Worm (Caenorhabditis elegans) whole organism, L4 larva: ENCODE measurements around the gene gnrr-4.
A peak's percentile ranks its signal among the peaks of the same experiment; 100 is the strongest.

ENCODE experiments used
- D1046.2 ChIP-seq: fragments of 200-800 bp; sonication (Bioruptor generic); IDR thresholded peaks from 2 replicates; pipeline ENCODE4 v1.3.6; 2022; ENCODE audit warnings: missing genetic modification characterization, missing compliant biosample characterization
- F37D6.2 ChIP-seq: sonication (generic microtip); optimal IDR thresholded peaks from 2 replicates; lab custom pipeline; 2016; ENCODE audit warnings: mild to moderate bottlenecking, missing genetic modification characterization, missing compliant biosample characterization
- T20F7.1 ChIP-seq: fragments of 200-800 bp; sonication (Bioruptor generic); optimal IDR thresholded peaks from 2 replicates; lab custom pipeline; 2018; ENCODE audit warnings: mild to moderate bottlenecking, missing genetic modification characterization, missing compliant biosample characterization
- T26A8.4 ChIP-seq: fragments of 200-800 bp; sonication (Bioruptor generic); IDR thresholded peaks from 2 replicates; pipeline ENCODE4 v1.3.6; 2022; ENCODE audit warnings: missing genetic modification characterization, missing compliant biosample characterization
- Y105C5A.15 ChIP-seq: fragments of 200-800 bp; sonication (Bioruptor generic); IDR thresholded peaks from 2 replicates; pipeline ENCODE4 v1.3.6; 2022; ENCODE audit warnings: missing genetic modification characterization, missing compliant biosample characterization
- Y5F2A.4 ChIP-seq: fragments of 200-800 bp; sonication (Bioruptor generic); optimal IDR thresholded peaks from 2 replicates; lab custom pipeline; 2018; ENCODE audit warnings: mild to moderate bottlenecking, missing genetic modification characterization, missing compliant biosample characterization
- Y75B8A.6 ChIP-seq: fragments of 200-800 bp; sonication (Bioruptor generic); IDR thresholded peaks from 2 replicates; pipeline ENCODE4 v1.3.6; 2022; ENCODE audit warnings: missing genetic modification reagents, missing genetic modification characterization, missing compliant biosample characterization
- ZK337.2 ChIP-seq: fragments of 200-800 bp; sonication (Bioruptor generic); IDR thresholded peaks from 2 replicates; pipeline ENCODE4 v1.3.6; 2022; ENCODE audit warnings: missing genetic modification reagents, missing genetic modification characterization, missing compliant biosample characterization
- aha-1 ChIP-seq: fragments of 150-350 bp; peaks from one replicate; lab custom pipeline; 2014; ENCODE audit warnings: missing biosample characterization, missing genetic modification characterization
- aly-2 ChIP-seq: sonication (generic microtip); optimal IDR thresholded peaks from 2 replicates; lab custom pipeline; 2018; ENCODE audit warnings: missing biosample characterization, missing genetic modification characterization
- ama-1 ChIP-seq: fragments of 150-350 bp; optimal IDR thresholded peaks from 2 replicates; lab custom pipeline; 2014; ENCODE audit warnings: inconsistent platforms, mixed read lengths
- attf-4 ChIP-seq: sonication (generic microtip); optimal IDR thresholded peaks from 3 replicates; lab custom pipeline; 2017; ENCODE audit warnings: missing biosample characterization, missing genetic modification characterization
- ceh-20 ChIP-seq: fragments of 200-800 bp; sonication (Bioruptor generic); IDR thresholded peaks from 2 replicates; pipeline ENCODE4 v1.3.6; 2022; ENCODE audit warnings: missing genetic modification reagents, missing genetic modification characterization, missing compliant biosample characterization
- ceh-28 ChIP-seq: fragments of 150-350 bp; optimal IDR thresholded peaks from 2 replicates; lab custom pipeline; 2014; ENCODE audit warnings: missing biosample characterization, missing genetic modification reagents, missing genetic modification characterization
- ceh-32 ChIP-seq: sonication (generic microtip); optimal IDR thresholded peaks from 2 replicates; lab custom pipeline; 2016; ENCODE audit warnings: mild to moderate bottlenecking, missing genetic modification characterization, missing compliant biosample characterization; ENCODE audit not compliant: poor library complexity
- ces-1 ChIP-seq: fragments of 150-350 bp; sonication (generic microtip); optimal IDR thresholded peaks from 4 replicates; lab custom pipeline; 2014; ENCODE audit warnings: missing biosample characterization, missing genetic modification reagents, missing genetic modification characterization
- ctbp-1 ChIP-seq: fragments of 200-800 bp; sonication (Bioruptor generic); IDR thresholded peaks from 2 replicates; pipeline ENCODE4 v1.3.6; 2022; ENCODE audit warnings: missing genetic modification reagents, missing genetic modification characterization, missing compliant biosample characterization
- daf-19 ChIP-seq: fragments of 200-800 bp; sonication (Bioruptor generic); conservative IDR thresholded peaks from 2 replicates; pipeline ENCODE4 v1.3.6; 2022; ENCODE audit warnings: missing genetic modification characterization, missing compliant biosample characterization
- daf-8 ChIP-seq: fragments of 200-800 bp; sonication (Bioruptor generic); IDR thresholded peaks from 2 replicates; pipeline ENCODE4 v1.3.6; 2022; ENCODE audit warnings: missing genetic modification characterization, missing compliant biosample characterization
- dmd-6 ChIP-seq: fragments of 200-800 bp; sonication (Bioruptor generic); IDR thresholded peaks from 2 replicates; pipeline ENCODE4 v1.3.6; 2022; ENCODE audit warnings: missing genetic modification reagents, missing genetic modification characterization, missing compliant biosample characterization
- dmd-8 ChIP-seq: fragments of 200-800 bp; sonication (Bioruptor generic); IDR thresholded peaks from 2 replicates; pipeline ENCODE4 v1.3.6; 2022; ENCODE audit warnings: missing genetic modification characterization, missing compliant biosample characterization
- dmd-9 ChIP-seq: fragments of 200-800 bp; sonication (Bioruptor generic); IDR thresholded peaks from 2 replicates; pipeline ENCODE4 v1.3.6; 2022; ENCODE audit warnings: missing genetic modification reagents, missing genetic modification characterization, missing compliant biosample characterization
- egl-43 ChIP-seq: fragments of 200-800 bp; sonication (Bioruptor generic); IDR thresholded peaks from 2 replicates; pipeline ENCODE4 v1.3.6; 2022; ENCODE audit warnings: missing genetic modification reagents, missing genetic modification characterization, missing compliant biosample characterization
- fos-1 ChIP-seq: fragments of 150-350 bp; optimal IDR thresholded peaks from 2 replicates; lab custom pipeline; 2014; ENCODE audit warnings: missing biosample characterization, missing genetic modification characterization
- hmg-1.1 ChIP-seq: fragments of 200-800 bp; sonication (Bioruptor generic); IDR thresholded peaks from 2 replicates; pipeline ENCODE4 v1.3.6; 2022; ENCODE audit warnings: missing genetic modification reagents, missing genetic modification characterization, missing compliant biosample characterization
- jun-1 ChIP-seq: fragments of 150-350 bp; optimal IDR thresholded peaks from 2 replicates; lab custom pipeline; 2014; ENCODE audit warnings: missing biosample characterization, missing genetic modification reagents, missing genetic modification characterization
- lim-7 ChIP-seq: fragments of 200-800 bp; sonication (Bioruptor generic); IDR thresholded peaks from 2 replicates; pipeline ENCODE4 v1.3.6; 2022; ENCODE audit warnings: missing genetic modification characterization, missing compliant biosample characterization
- lin-15B ChIP-seq: fragments of 150-350 bp; sonication (generic microtip); optimal IDR thresholded peaks from 3 replicates; lab custom pipeline; 2014; ENCODE audit warnings: missing biosample characterization, missing genetic modification characterization
- lin-29 ChIP-seq: fragments of 200-800 bp; sonication (Bioruptor generic); IDR thresholded peaks from 2 replicates; pipeline ENCODE4 v1.3.6; 2022; ENCODE audit warnings: missing genetic modification reagents, missing genetic modification characterization, missing compliant biosample characterization
- lin-38 ChIP-seq: fragments of 200-800 bp; sonication (Bioruptor generic); IDR thresholded peaks from 2 replicates; pipeline ENCODE4 v1.3.6; 2022; ENCODE audit warnings: missing genetic modification reagents, missing genetic modification characterization, missing compliant biosample characterization
- lir-3 ChIP-seq: sonication (generic microtip); optimal IDR thresholded peaks from 2 replicates; lab custom pipeline; 2016; ENCODE audit warnings: mild to moderate bottlenecking, missing genetic modification characterization, missing compliant biosample characterization
- mdt-29 ChIP-seq: fragments of 200-800 bp; sonication (Bioruptor generic); IDR thresholded peaks from 2 replicates; pipeline ENCODE4 v1.3.6; 2022; ENCODE audit warnings: missing genetic modification reagents, missing genetic modification characterization, missing compliant biosample characterization
- mep-1 ChIP-seq: fragments of 150-350 bp; sonication (generic microtip); optimal IDR thresholded peaks from 3 replicates; lab custom pipeline; 2014; ENCODE audit warnings: missing biosample characterization, missing genetic modification characterization
- mxl-3 ChIP-seq: fragments of 200-800 bp; sonication (Bioruptor generic); optimal IDR thresholded peaks from 2 replicates; lab custom pipeline; 2018; ENCODE audit warnings: mild to moderate bottlenecking, missing genetic modification characterization, missing compliant biosample characterization
- nhr-25 ChIP-seq: sonication (generic microtip); optimal IDR thresholded peaks from 2 replicates; lab custom pipeline; 2017; ENCODE audit warnings: missing genetic modification characterization, mild to moderate bottlenecking, missing compliant biosample characterization, antibody characterized with exemption, moderate library complexity, borderline replicate concordance; ENCODE audit not compliant: insufficient read depth
- nhr-41 ChIP-seq: fragments of 200-800 bp; sonication (Bioruptor generic); IDR thresholded peaks from 2 replicates; pipeline ENCODE4 v1.3.6; 2022; ENCODE audit warnings: missing genetic modification reagents, missing genetic modification characterization, missing compliant biosample characterization
- nhr-48 ChIP-seq: sonication (generic microtip); optimal IDR thresholded peaks from 2 replicates; lab custom pipeline; 2016; ENCODE audit warnings: mild to moderate bottlenecking, missing genetic modification characterization, missing compliant biosample characterization
- nhr-6 ChIP-seq: fragments of 150-350 bp; optimal IDR thresholded peaks from 2 replicates; lab custom pipeline; 2014; ENCODE audit warnings: missing biosample characterization, missing genetic modification characterization
- nhr-76 ChIP-seq: fragments of 150-350 bp; optimal IDR thresholded peaks from 2 replicates; lab custom pipeline; 2014; ENCODE audit warnings: missing biosample characterization, missing genetic modification characterization
- nhr-77 ChIP-seq: fragments of 150-350 bp; optimal IDR thresholded peaks from 2 replicates; lab custom pipeline; 2014; ENCODE audit warnings: missing biosample characterization, missing genetic modification characterization
- php-3 ChIP-seq: fragments of 200-800 bp; sonication (Bioruptor generic); IDR thresholded peaks from 2 replicates; pipeline ENCODE4 v1.3.6; 2022; ENCODE audit warnings: missing genetic modification reagents, missing genetic modification characterization, missing compliant biosample characterization
- saeg-2 ChIP-seq: fragments of 200-800 bp; sonication (Bioruptor generic); IDR thresholded peaks from 2 replicates; pipeline ENCODE4 v1.3.6; 2022; ENCODE audit warnings: missing genetic modification reagents, missing genetic modification characterization, missing compliant biosample characterization
- skn-1 ChIP-seq: fragments of 150-350 bp; optimal IDR thresholded peaks from 2 replicates; lab custom pipeline; 2014; ENCODE audit warnings: missing biosample characterization, missing genetic modification characterization
- snpc-4 ChIP-seq: fragments of 150-350 bp; optimal IDR thresholded peaks from 2 replicates; lab custom pipeline; 2014; ENCODE audit warnings: missing biosample characterization, missing genetic modification characterization
- spr-1 ChIP-seq: sonication (generic microtip); optimal IDR thresholded peaks from 2 replicates; lab custom pipeline; 2016; ENCODE audit warnings: mild to moderate bottlenecking, missing genetic modification characterization, missing compliant biosample characterization
- spr-3 ChIP-seq: fragments of 200-800 bp; sonication (Bioruptor generic); optimal IDR thresholded peaks from 2 replicates; lab custom pipeline; 2018; ENCODE audit warnings: mild to moderate bottlenecking, missing genetic modification characterization, missing compliant biosample characterization
- tag-97 ChIP-seq: fragments of 200-800 bp; sonication (Bioruptor generic); IDR thresholded peaks from 2 replicates; pipeline ENCODE4 v1.3.6; 2022; ENCODE audit warnings: missing genetic modification characterization, missing compliant biosample characterization
- unc-130 ChIP-seq: sonication (generic microtip); optimal IDR thresholded peaks from 2 replicates; lab custom pipeline; 2016; ENCODE audit warnings: missing genetic modification reagents, missing genetic modification characterization, missing compliant biosample characterization
- unc-39 ChIP-seq: sonication (generic microtip); optimal IDR thresholded peaks from 2 replicates; lab custom pipeline; 2017; ENCODE audit warnings: missing biosample characterization, missing genetic modification characterization
- unc-62 ChIP-seq, 3 experiments: fragments of 150-350 bp in 1 of 3; sonication (generic microtip); optimal IDR thresholded peaks in 2 of 3; peaks in 1 of 3; 1 replicate in 1 of 3; 2 replicates in 2 of 3; lab custom pipeline; 2014 to 2017; ENCODE audit warnings: missing biosample characterization in 3 of 3, missing genetic modification characterization in 3 of 3, missing genetic modification reagents in 3 of 3, missing genotype in 1 of 3
- zip-11 ChIP-seq: fragments of 200-800 bp; sonication (Bioruptor generic); IDR thresholded peaks from 2 replicates; pipeline ENCODE4 v1.3.6; 2022; ENCODE audit warnings: missing genetic modification characterization, missing compliant biosample characterization
- ztf-7 ChIP-seq: fragments of 150-350 bp; optimal IDR thresholded peaks from 2 replicates; lab custom pipeline; 2014; ENCODE audit warnings: missing biosample characterization, missing genetic modification characterization

gnrr-4 gene

ce11 chrX:5707809-5708208 lies 35.3 kb downstream of the gnrr-4 start (continued):
- no peak for TF ChIP-seq unc-62 (GFP tag; optimal IDR thresholded peaks at IDR 0.05 in 1 of 2; lab: Kevin White, UChicago)
- no peak for TF ChIP-seq unc-62 (tag; optimal IDR thresholded peaks at IDR 0.05; lab: Kevin White, UChicago)
- TF ChIP-seq lin-38 (GFP tag; lab: Robert Waterston, UW), result peak; percentile 81
- TF ChIP-seq unc-130, result peak; percentile 69
- TF ChIP-seq saeg-2 (GFP tag; lab: Robert Waterston, UW), result 0 out of 2 replicates have a peak, but pooled peaks have one; percentile 29
- TF ChIP-seq nhr-6 (tag; lab: Kevin White, UChicago), result no peak
- TF ChIP-seq hmg-1.1, result peak; percentile 95
- peak; percentile 65 for TF ChIP-seq lir-3 (tag; lab: Kevin White, UChicago)
- TF ChIP-seq skn-1, result no peak
- no peak for TF ChIP-seq attf-4
- TF ChIP-seq aly-2 (tag; lab: Kevin White, UChicago), result no peak
- peak; percentile 68 for TF ChIP-seq Y5F2A.4 (GFP tag; lab: Kevin White, UChicago)
- 0 out of 2 replicates have a peak, but pooled peaks have one; percentile 50 for TF ChIP-seq lin-29 (GFP tag; lab: Robert Waterston, UW)
- TF ChIP-seq Y75B8A.6 (GFP tag; lab: Robert Waterston, UW), result 0 out of 2 replicates have a peak, but pooled peaks have one; percentile 19
- TF ChIP-seq spr-3 (GFP tag; lab: Kevin White, UChicago), result peak; percentile 43
- TF ChIP-seq ceh-28 (tag; lab: Kevin White, UChicago), result no peak
- TF ChIP-seq ctbp-1, result peak; percentile 90
- TF ChIP-seq nhr-77, result no peak
- TF ChIP-seq tag-97, result no peak
- no peak for TF ChIP-seq unc-39 (tag; lab: Kevin White, UChicago)
- TF ChIP-seq lin-15B (tag; lab: Kevin White, UChicago), result no peak
- TF ChIP-seq dmd-8 (GFP tag; lab: Robert Waterston, UW), result peak; percentile 97
- TF ChIP-seq F37D6.2 (tag; lab: Kevin White, UChicago), result no peak
- TF ChIP-seq ces-1, result no peak
- peak; percentile 77 for TF ChIP-seq daf-19 (GFP tag; lab: Robert Waterston, UW)
- peak; percentile 41 for TF ChIP-seq nhr-48 (tag; lab: Kevin White, UChicago)
- TF ChIP-seq zip-11 (GFP tag; lab: Robert Waterston, UW), result no peak
- TF ChIP-seq Y105C5A.15 (GFP tag; lab: Robert Waterston, UW), result peak; percentile 82
- TF ChIP-seq ceh-32, result no peak
- peak; percentile 61 for TF ChIP-seq spr-1 (tag; lab: Kevin White, UChicago)
- TF ChIP-seq ztf-7 (tag; lab: Kevin White, UChicago), result peak; percentile 47
- TF ChIP-seq mdt-29 (GFP tag; lab: Robert Waterston, UW), result peak; percentile 78
- peak; percentile 98 for TF ChIP-seq egl-43 (GFP tag; lab: Robert Waterston, UW)
- TF ChIP-seq T20F7.1 (GFP tag; lab: Kevin White, UChicago), result no peak
- TF ChIP-seq nhr-76 (tag; lab: Kevin White, UChicago), result no peak
- TF ChIP-seq snpc-4 (tag; lab: Kevin White, UChicago), result no peak
- TF ChIP-seq mxl-3 (GFP tag; lab: Kevin White, UChicago), result peak; percentile 38
- peak; percentile 94 for TF ChIP-seq lim-7 (GFP tag; lab: Robert Waterston, UW)
- TF ChIP-seq nhr-41 (GFP tag; lab: Robert Waterston, UW), result peak; percentile 77; the same call in 1 of the 2 replicates
- peak; percentile 69 for TF ChIP-seq mep-1 (tag; lab: Kevin White, UChicago)
- TF ChIP-seq daf-8 (GFP tag; lab: Robert Waterston, UW), result 0 out of 2 replicates have a peak, but pooled peaks have one; percentile 88
- TF ChIP-seq jun-1 (tag; lab: Kevin White, UChicago), result no peak
- no peak for TF ChIP-seq nhr-25 (tag; lab: Kevin White, UChicago)
- peak; percentile 75; the same call in 1 of the 2 replicates for TF ChIP-seq dmd-9
- TF ChIP-seq dmd-6 (GFP tag; lab: Robert Waterston, UW), result peak; percentile 58; the same call in 1 of the 2 replicates
- TF ChIP-seq T26A8.4 (GFP tag; lab: Robert Waterston, UW), result peak; percentile 78
- peak; percentile 48; the same call in 1 of the 2 replicates for TF ChIP-seq ZK337.2 (GFP tag; lab: Robert Waterston, UW)
- TF ChIP-seq php-3, result peak; percentile 72
- TF ChIP-seq ama-1 (lab: Kevin White, UChicago), result no peak
- peak; percentile 73 for TF ChIP-seq aha-1 (tag; lab: Kevin White, UChicago)
- peak; percentile 82 for TF ChIP-seq ceh-20 (GFP tag; lab: Robert Waterston, UW)
- TF ChIP-seq fos-1, result no peak
- TF ChIP-seq D1046.2, result peak; percentile 86; the same call in 1 of the 2 replicates
